Worm (Caenorhabditis elegans) whole organism, L4 larva: ENCODE results near the gene Y17G9A.3.
A peak's percentile ranks its signal among the peaks of the same experiment; 100 is the strongest.

ENCODE experiments used
- F10B5.3 ChIP-seq: sonication (generic microtip); optimal IDR thresholded peaks from 2 replicates; lab custom pipeline; 2016; ENCODE audit warnings: mild to moderate bottlenecking, missing genetic modification characterization, missing compliant biosample characterization
- F37D6.2 ChIP-seq: sonication (generic microtip); optimal IDR thresholded peaks from 2 replicates; lab custom pipeline; 2016; ENCODE audit warnings: mild to moderate bottlenecking, missing genetic modification characterization, missing compliant biosample characterization
- F44E2.7 ChIP-seq: fragments of 200-800 bp; sonication (Bioruptor generic); IDR thresholded peaks from 2 replicates; pipeline ENCODE4 v2.1.2; 2022; ENCODE audit warnings: missing genetic modification characterization, missing compliant biosample characterization
- T20F7.1 ChIP-seq: fragments of 200-800 bp; sonication (Bioruptor generic); optimal IDR thresholded peaks from 2 replicates; lab custom pipeline; 2018; ENCODE audit warnings: mild to moderate bottlenecking, missing genetic modification characterization, missing compliant biosample characterization
- T26A8.4 ChIP-seq: fragments of 200-800 bp; sonication (Bioruptor generic); IDR thresholded peaks from 2 replicates; pipeline ENCODE4 v1.3.6; 2022; ENCODE audit warnings: missing genetic modification characterization, missing compliant biosample characterization
- aha-1 ChIP-seq: fragments of 150-350 bp; peaks from one replicate; lab custom pipeline; 2014; ENCODE audit warnings: missing biosample characterization, missing genetic modification characterization
- ceh-28 ChIP-seq: fragments of 150-350 bp; optimal IDR thresholded peaks from 2 replicates; lab custom pipeline; 2014; ENCODE audit warnings: missing biosample characterization, missing genetic modification reagents, missing genetic modification characterization
- ces-1 ChIP-seq: fragments of 150-350 bp; sonication (generic microtip); optimal IDR thresholded peaks from 4 replicates; lab custom pipeline; 2014; ENCODE audit warnings: missing biosample characterization, missing genetic modification reagents, missing genetic modification characterization
- cey-2 ChIP-seq: sonication (generic microtip); optimal IDR thresholded peaks from 3 replicates; lab custom pipeline; 2017; ENCODE audit warnings: missing genetic modification characterization, mild to moderate bottlenecking, missing compliant biosample characterization, antibody characterized with exemption, borderline replicate concordance; ENCODE audit not compliant: insufficient read depth
- daf-16 ChIP-seq, 3 experiments: sonication (generic microtip); optimal IDR thresholded peaks; 2 replicates each; lab custom pipeline; 2016 to 2017; ENCODE audit warnings: missing genetic modification characterization in 3 of 3, missing genetic modification reagents in 3 of 3, mild to moderate bottlenecking in 2 of 3, missing compliant biosample characterization in 2 of 3, missing biosample characterization in 1 of 3, moderate library complexity in 1 of 3
- daf-19 ChIP-seq: fragments of 200-800 bp; sonication (Bioruptor generic); conservative IDR thresholded peaks from 2 replicates; pipeline ENCODE4 v1.3.6; 2022; ENCODE audit warnings: missing genetic modification characterization, missing compliant biosample characterization
- daf-8 ChIP-seq: fragments of 200-800 bp; sonication (Bioruptor generic); IDR thresholded peaks from 2 replicates; pipeline ENCODE4 v1.3.6; 2022; ENCODE audit warnings: missing genetic modification characterization, missing compliant biosample characterization
- dmd-6 ChIP-seq: fragments of 200-800 bp; sonication (Bioruptor generic); IDR thresholded peaks from 2 replicates; pipeline ENCODE4 v1.3.6; 2022; ENCODE audit warnings: missing genetic modification reagents, missing genetic modification characterization, missing compliant biosample characterization
- dmd-8 ChIP-seq: fragments of 200-800 bp; sonication (Bioruptor generic); IDR thresholded peaks from 2 replicates; pipeline ENCODE4 v1.3.6; 2022; ENCODE audit warnings: missing genetic modification characterization, missing compliant biosample characterization
- dmd-9 ChIP-seq: fragments of 200-800 bp; sonication (Bioruptor generic); IDR thresholded peaks from 2 replicates; pipeline ENCODE4 v1.3.6; 2022; ENCODE audit warnings: missing genetic modification reagents, missing genetic modification characterization, missing compliant biosample characterization
- duxl-1 ChIP-seq: sonication (generic microtip); optimal IDR thresholded peaks from 2 replicates; lab custom pipeline; 2016; ENCODE audit warnings: mild to moderate bottlenecking, missing genetic modification characterization, moderate library complexity, missing compliant biosample characterization; ENCODE audit not compliant: poor library complexity
- dve-1 ChIP-seq: sonication (generic microtip); optimal IDR thresholded peaks from 2 replicates; lab custom pipeline; 2017; ENCODE audit warnings: antibody characterized with exemption, mild to moderate bottlenecking, missing genetic modification characterization, missing compliant biosample characterization; ENCODE audit not compliant: insufficient read depth
- fkh-10 ChIP-seq: fragments of 150-350 bp; optimal IDR thresholded peaks from 2 replicates; lab custom pipeline; 2014; ENCODE audit warnings: missing biosample characterization, missing genetic modification reagents, missing genetic modification characterization
- fos-1 ChIP-seq: fragments of 150-350 bp; optimal IDR thresholded peaks from 2 replicates; lab custom pipeline; 2014; ENCODE audit warnings: missing biosample characterization, missing genetic modification characterization
- hif-1 ChIP-seq, 2 experiments: sonication (generic microtip); optimal IDR thresholded peaks; 2 replicates each; lab custom pipeline; 2016 to 2017; ENCODE audit warnings: missing compliant biosample characterization in 2 of 2, missing genetic modification characterization in 2 of 2, missing genetic modification reagents in 2 of 2, missing genotype in 2 of 2, mild to moderate bottlenecking in 1 of 2
- hlh-11 ChIP-seq: fragments of 200-800 bp; sonication (Bioruptor generic); optimal IDR thresholded peaks from 2 replicates; lab custom pipeline; 2018; ENCODE audit warnings: mild to moderate bottlenecking, missing genetic modification characterization, missing compliant biosample characterization
- hlh-30 ChIP-seq: sonication (generic microtip); optimal IDR thresholded peaks from 2 replicates; lab custom pipeline; 2017; ENCODE audit warnings: antibody characterized with exemption, mild to moderate bottlenecking, missing genetic modification characterization, missing compliant biosample characterization; ENCODE audit not compliant: insufficient read depth
- jun-1 ChIP-seq: fragments of 150-350 bp; optimal IDR thresholded peaks from 2 replicates; lab custom pipeline; 2014; ENCODE audit warnings: missing biosample characterization, missing genetic modification reagents, missing genetic modification characterization
- madf-9 ChIP-seq: fragments of 200-800 bp; sonication (Bioruptor generic); conservative IDR thresholded peaks from 2 replicates; pipeline ENCODE4 v1.3.6; 2022; ENCODE audit warnings: missing genetic modification reagents, missing genetic modification characterization, missing compliant biosample characterization
- mdl-1 ChIP-seq, 2 experiments: fragments of 150-350 bp in 1 of 2; sonication (generic microtip) in 1 of 2; optimal IDR thresholded peaks; 2 replicates each; lab custom pipeline; 2014 to 2017; ENCODE audit warnings: missing biosample characterization in 2 of 2, missing genetic modification characterization in 2 of 2
- mdt-29 ChIP-seq: fragments of 200-800 bp; sonication (Bioruptor generic); IDR thresholded peaks from 2 replicates; pipeline ENCODE4 v1.3.6; 2022; ENCODE audit warnings: missing genetic modification reagents, missing genetic modification characterization, missing compliant biosample characterization
- mes-2 ChIP-seq: sonication (generic microtip); optimal IDR thresholded peaks from 2 replicates; lab custom pipeline; 2016; ENCODE audit warnings: missing genotype, mild to moderate bottlenecking, missing genetic modification characterization, missing compliant biosample characterization; ENCODE audit not compliant: poor library complexity, severe bottlenecking
- mxl-2 ChIP-seq: fragments of 200-800 bp; sonication (Bioruptor generic); conservative IDR thresholded peaks from 2 replicates; pipeline ENCODE4 v1.3.6; 2022; ENCODE audit warnings: missing genetic modification reagents, missing genetic modification characterization, missing compliant biosample characterization
- nhr-10 ChIP-seq: fragments of 150-350 bp; optimal IDR thresholded peaks from 2 replicates; lab custom pipeline; 2014; ENCODE audit warnings: missing biosample characterization, missing genetic modification characterization
- nhr-111 ChIP-seq: fragments of 200-800 bp; sonication (Bioruptor generic); optimal IDR thresholded peaks from 2 replicates; lab custom pipeline; 2018; ENCODE audit warnings: mild to moderate bottlenecking, missing genetic modification characterization, missing compliant biosample characterization
- nhr-28 ChIP-seq: fragments of 150-350 bp; optimal IDR thresholded peaks from 2 replicates; lab custom pipeline; 2014; ENCODE audit warnings: missing biosample characterization, missing genetic modification characterization
- nhr-48 ChIP-seq: sonication (generic microtip); optimal IDR thresholded peaks from 2 replicates; lab custom pipeline; 2016; ENCODE audit warnings: mild to moderate bottlenecking, missing genetic modification characterization, missing compliant biosample characterization
- pha-4 ChIP-seq, 2 experiments: fragments of 150-350 bp in 1 of 2; fragments of 200-800 bp in 1 of 2; sonication (Bioruptor generic) in 1 of 2; IDR thresholded peaks in 1 of 2; optimal IDR thresholded peaks in 1 of 2; 2 replicates each; pipeline versions ENCODE4 v1.3.6 to Lab custom; 2014 to 2022; ENCODE audit warnings: missing genetic modification characterization in 2 of 2, missing genetic modification reagents in 2 of 2, missing biosample characterization in 1 of 2, missing compliant biosample characterization in 1 of 2
- php-3 ChIP-seq: fragments of 200-800 bp; sonication (Bioruptor generic); IDR thresholded peaks from 2 replicates; pipeline ENCODE4 v1.3.6; 2022; ENCODE audit warnings: missing genetic modification reagents, missing genetic modification characterization, missing compliant biosample characterization
- pqm-1 ChIP-seq: sonication (generic microtip); optimal IDR thresholded peaks from 2 replicates; lab custom pipeline; 2017; ENCODE audit warnings: missing biosample characterization, missing genetic modification characterization
- rbr-2 ChIP-seq: sonication (generic microtip); optimal IDR thresholded peaks from 2 replicates; lab custom pipeline; 2016; ENCODE audit warnings: missing genotype, missing genetic modification characterization, missing compliant biosample characterization
- snpc-1.2 ChIP-seq: fragments of 200-800 bp; sonication (Bioruptor generic); IDR thresholded peaks from 2 replicates; pipeline ENCODE4 v1.3.6; 2022; ENCODE audit warnings: missing genetic modification reagents, missing genetic modification characterization, missing compliant biosample characterization
- tag-97 ChIP-seq: fragments of 200-800 bp; sonication (Bioruptor generic); IDR thresholded peaks from 2 replicates; pipeline ENCODE4 v1.3.6; 2022; ENCODE audit warnings: missing genetic modification characterization, missing compliant biosample characterization
- tra-1 ChIP-seq: fragments of 200-800 bp; sonication (Bioruptor generic); IDR thresholded peaks from 2 replicates; pipeline ENCODE4 v1.3.6; 2022; ENCODE audit warnings: missing genetic modification reagents, missing genetic modification characterization, missing compliant biosample characterization
- unc-130 ChIP-seq: sonication (generic microtip); optimal IDR thresholded peaks from 2 replicates; lab custom pipeline; 2016; ENCODE audit warnings: missing genetic modification reagents, missing genetic modification characterization, missing compliant biosample characterization
- zag-1 ChIP-seq: fragments of 150-350 bp; optimal IDR thresholded peaks from 2 replicates; lab custom pipeline; 2014; ENCODE audit warnings: missing biosample characterization, missing genetic modification characterization
- zfp-3 ChIP-seq: fragments of 200-800 bp; sonication (Bioruptor generic); conservative IDR thresholded peaks from 2 replicates; pipeline ENCODE4 v1.3.6; 2022; ENCODE audit warnings: missing genetic modification reagents, missing genetic modification characterization, missing compliant biosample characterization

Y17G9A.3 gene

ce11 chrIV:4842030-4842429 is 16.4 kb downstream of the Y17G9A.3 start:
- TF ChIP-seq pqm-1 (tag; lab: Kevin White, UChicago): peak; percentile 69
- peak; percentile 8 for TF ChIP-seq nhr-28
- no peak for TF ChIP-seq nhr-10

ce11 chrIV:4829641-4830040 is 28.8 kb downstream of the Y17G9A.3 start:
- TF ChIP-seq mdt-29 (no peak), aha-1 (tag; lab: Kevin White, UChicago) (peak; percentile 91)

- TF ChIP-seq tag-97 (GFP tag; lab: Robert Waterston, UW) (no peak), rbr-2 (tag; lab: Kevin White, UChicago) (no peak), dve-1 (tag; lab: Kevin White, UChicago) (no peak), mes-2 (tag; lab: Kevin White, UChicago) (no peak), zag-1 (no peak), madf-9 (no peak), F44E2.7 (no peak), dmd-6 (GFP tag; lab: Robert Waterston, UW) (no peak), hlh-30 (tag; lab: Kevin White, UChicago) (no peak), unc-130 (GFP tag; lab: Kevin White, UChicago) (no peak), zfp-3 (GFP tag; lab: Robert Waterston, UW) (no peak), dmd-8 (no peak)
Observed at ce11 chrIV:4827219-4827618, 31.3 kb downstream of the Y17G9A.3 start, which contains the start of gene mpz-4. Gene mpz-4, minus strand, starts transcription at chrIV:4827319.

- TF ChIP-seq T26A8.4 (GFP tag; lab: Robert Waterston, UW) (no peak), ces-1 (GFP tag; lab: Kevin White, UChicago) (no peak), F44E2.7 (no peak), nhr-48 (tag; lab: Kevin White, UChicago) (peak; percentile 40), fos-1 (tag; lab: Kevin White, UChicago) (no peak), hif-1 (tag; optimal IDR thresholded peaks at IDR 0.05; lab: Kevin White, UChicago) (no peak), mxl-2 (no peak), daf-19 (GFP tag; lab: Robert Waterston, UW) (no peak), pha-4 (GFP tag; IDR thresholded peaks at IDR 0.05; lab: Robert Waterston, UW) (peak; percentile 20; the same call in 1 of the 2 replicates), pha-4 (tag; optimal IDR thresholded peaks at IDR 0.05; lab: Kevin White, UChicago) (no peak), dmd-6 (GFP tag; lab: Robert Waterston, UW) (peak; percentile 90), F10B5.3 (tag; lab: Kevin White, UChicago) (no peak), dmd-9 (no peak), cey-2 (tag; lab: Kevin White, UChicago) (no peak), mes-2 (tag; lab: Kevin White, UChicago) (no peak), daf-8 (GFP tag; lab: Robert Waterston, UW) (no peak), hlh-11 (tag; lab: Kevin White, UChicago) (peak; percentile 34), snpc-1.2 (no peak), mdl-1 (tag; optimal IDR thresholded peaks at IDR 0.05; lab: Kevin White, UChicago) (no peak), ceh-28 (tag; lab: Kevin White, UChicago) (no peak), T20F7.1 (GFP tag; lab: Kevin White, UChicago) (peak; percentile 50), nhr-111 (GFP tag; lab: Kevin White, UChicago) (no peak), hlh-30 (tag; lab: Kevin White, UChicago) (no peak), daf-16 (GFP tag; optimal IDR thresholded peaks at IDR 0.05; lab: Kevin White, UChicago) (peak in 1 of 2 experiments; percentile 23), daf-16 (tag; optimal IDR thresholded peaks at IDR 0.05; lab: Kevin White, UChicago) (peak; percentile 93), dve-1 (tag; lab: Kevin White, UChicago) (peak; percentile 83), jun-1 (tag; lab: Kevin White, UChicago) (no peak), tra-1 (GFP tag; lab: Robert Waterston, UW) (no peak), php-3 (GFP tag; lab: Robert Waterston, UW) (0 out of 2 replicates have a peak, but pooled peaks have one; percentile 6), F37D6.2 (no peak), duxl-1 (no peak), fkh-10 (GFP tag; lab: Kevin White, UChicago) (no peak)
Observed at ce11 chrIV:4821843-4822242, 36.6 kb downstream of the Y17G9A.3 start.
